Worm (Caenorhabditis elegans): ENCODE results near the gene F44A2.3.

- TF ChIP-seq hmg-4 (GFP tag; optimal IDR thresholded peaks at IDR 0.05) (no peak), ama-1 (optimal IDR thresholded peaks at IDR 0.05) (no peak), sea-1 (GFP tag; conservative IDR thresholded peaks at IDR 0.05) (no peak), tbx-37 (GFP tag; conservative IDR thresholded peaks at IDR 0.05) (no peak), hnd-1 (tag; optimal IDR thresholded peaks at IDR 0.05) (no peak), flt-1 (GFP tag; IDR thresholded peaks at IDR 0.05) (no peak), B0310.2 (tag; optimal IDR thresholded peaks at IDR 0.05) (no peak), tra-4 (tag; optimal IDR thresholded peaks at IDR 0.05) (no peak), ets-7 (tag; optimal IDR thresholded peaks at IDR 0.05) (no peak), tbx-11 (GFP tag; IDR thresholded peaks at IDR 0.05) (no peak), scrt-1 (GFP tag; IDR thresholded peaks at IDR 0.05) (no peak)
These were observed 31.2 kb downstream of the F44A2.3 start, which contains the start of gene coq-6 for ce11 chrV:9336462-9336861.
